Fruit fly (Drosophila melanogaster) whole organism, embryonic: ENCODE measurements around the gene CG42728.
A peak's percentile ranks its signal among the peaks of the same experiment; 100 is the strongest.

Source experiments
- Atf3 ChIP-seq: fragments of 200-800 bp; sonication (Bioruptor generic); optimal IDR thresholded peaks from 3 replicates; lab custom pipeline; 2016; ENCODE audit warnings: missing biosample characterization, missing genetic modification characterization
- Bgb ChIP-seq: fragments of 200-800 bp; sonication (Bioruptor generic); IDR thresholded peaks from 2 replicates; pipeline ENCODE4 v1.3.6; 2022; ENCODE audit warnings: missing biosample characterization, missing genetic modification characterization; ENCODE audit not compliant: partially characterized antibody
- BtbVII ChIP-seq: fragments of 200-800 bp; sonication (Bioruptor generic); optimal IDR thresholded peaks from 3 replicates; lab custom pipeline; 2017; ENCODE audit warnings: missing biosample characterization, mild to moderate bottlenecking, missing genetic modification characterization
- C15 ChIP-seq: fragments of 200-800 bp; sonication (Bioruptor generic); IDR thresholded peaks from 3 replicates; pipeline ENCODE4 v1.3.6; 2022; ENCODE audit warnings: missing biosample characterization, missing genetic modification characterization
- CG10366 ChIP-seq: fragments of 200-800 bp; sonication (Bioruptor generic); IDR thresholded peaks from 2 replicates; pipeline ENCODE4 v1.3.6; 2022; ENCODE audit warnings: missing biosample characterization, missing genetic modification characterization
- CG10959 ChIP-seq: fragments of 200-800 bp; sonication (Bioruptor generic); IDR thresholded peaks from 2 replicates; pipeline ENCODE4 v1.3.6; 2022; ENCODE audit warnings: missing biosample characterization, missing genetic modification characterization
- CG10979 ChIP-seq: fragments of 200-800 bp; sonication (Bioruptor generic); optimal IDR thresholded peaks from 2 replicates; lab custom pipeline; 2018; ENCODE audit warnings: missing biosample characterization, mild to moderate bottlenecking, missing genetic modification characterization, moderate library complexity
- CG11093 ChIP-seq: fragments of 200-800 bp; sonication (Bioruptor generic); IDR thresholded peaks from 3 replicates; pipeline ENCODE4 v1.3.6; 2022; ENCODE audit warnings: missing biosample characterization, missing genetic modification characterization
- CG11696 ChIP-seq: fragments of 200-800 bp; sonication (Bioruptor generic); IDR thresholded peaks from 2 replicates; pipeline ENCODE4 v1.3.6; 2022; ENCODE audit warnings: missing biosample characterization, missing genetic modification characterization
- CG12236 ChIP-seq: fragments of 200-800 bp; sonication (Bioruptor generic); optimal IDR thresholded peaks from 2 replicates; lab custom pipeline; 2016; ENCODE audit warnings: missing biosample characterization, missing genetic modification characterization
- CG15479 ChIP-seq: fragments of 200-800 bp; sonication (Bioruptor generic); optimal IDR thresholded peaks from 3 replicates; lab custom pipeline; 2019; ENCODE audit warnings: missing biosample characterization, mild to moderate bottlenecking, missing genetic modification characterization, moderate library complexity
- CG15601 ChIP-seq: fragments of 200-800 bp; sonication (Bioruptor generic); optimal IDR thresholded peaks from 3 replicates; lab custom pipeline; 2019; ENCODE audit warnings: missing biosample characterization, mild to moderate bottlenecking, missing genetic modification characterization, moderate library complexity
- CG17328 ChIP-seq: fragments of 200-800 bp; sonication (Bioruptor generic); IDR thresholded peaks from 2 replicates; pipeline ENCODE4 v1.3.6; 2022; ENCODE audit warnings: missing biosample characterization, missing genetic modification characterization
- CG17802 ChIP-seq: fragments of 200-800 bp; sonication (Bioruptor generic); optimal IDR thresholded peaks from 2 replicates; lab custom pipeline; 2018; ENCODE audit warnings: missing biosample characterization, mild to moderate bottlenecking, missing genetic modification characterization, moderate library complexity
- CG30403 ChIP-seq: fragments of 200-800 bp; sonication (Bioruptor generic); optimal IDR thresholded peaks from 3 replicates; lab custom pipeline; 2016; ENCODE audit warnings: missing biosample characterization, missing genetic modification characterization
- CG31388 ChIP-seq: fragments of 200-800 bp; sonication (Bioruptor generic); optimal IDR thresholded peaks from 2 replicates; lab custom pipeline; 2016; ENCODE audit warnings: missing biosample characterization, missing genetic modification characterization
- CG3281 ChIP-seq: fragments of 200-800 bp; sonication (Bioruptor generic); optimal IDR thresholded peaks from 3 replicates; lab custom pipeline; 2017; ENCODE audit warnings: missing biosample characterization, mild to moderate bottlenecking, missing genetic modification characterization
- CG3407 ChIP-seq: fragments of 200-800 bp; sonication (Bioruptor generic); optimal IDR thresholded peaks from 2 replicates; lab custom pipeline; 2018; ENCODE audit warnings: missing biosample characterization, mild to moderate bottlenecking, missing genetic modification characterization
- CG34224 ChIP-seq: fragments of 200-800 bp; sonication (Bioruptor generic); IDR thresholded peaks from 3 replicates; pipeline ENCODE4 v1.3.6; 2022; ENCODE audit warnings: missing biosample characterization, missing genetic modification characterization; ENCODE audit not compliant: partially characterized antibody
- CG4282 ChIP-seq: fragments of 200-800 bp; sonication (Bioruptor generic); optimal IDR thresholded peaks from 2 replicates; lab custom pipeline; 2016; ENCODE audit warnings: missing biosample characterization, missing genetic modification characterization
- CG5180 ChIP-seq: fragments of 200-800 bp; sonication (Bioruptor generic); optimal IDR thresholded peaks from 3 replicates; lab custom pipeline; 2017; ENCODE audit warnings: missing biosample characterization, missing genetic modification characterization, mild to moderate bottlenecking, moderate library complexity, missing genetic modification reagents
- CG6765 ChIP-seq: fragments of 200-800 bp; sonication (Bioruptor generic); optimal IDR thresholded peaks from 3 replicates; lab custom pipeline; 2017; ENCODE audit warnings: missing biosample characterization, mild to moderate bottlenecking, missing genetic modification characterization
- CG7928 ChIP-seq: fragments of 200-800 bp; sonication (Bioruptor generic); optimal IDR thresholded peaks from 2 replicates; lab custom pipeline; 2017; ENCODE audit warnings: missing biosample characterization, mild to moderate bottlenecking, missing genetic modification characterization
- CG8944 ChIP-seq: fragments of 200-800 bp; sonication (Bioruptor generic); optimal IDR thresholded peaks from 3 replicates; lab custom pipeline; 2016; ENCODE audit warnings: missing biosample characterization, missing genetic modification characterization
- CG9932 ChIP-seq: fragments of 200-800 bp; sonication (Bioruptor generic); IDR thresholded peaks from 2 replicates; pipeline ENCODE4 v1.3.6; 2022; ENCODE audit warnings: missing biosample characterization, missing genetic modification characterization
- CkIIα-i1 ChIP-seq: fragments of 200-800 bp; sonication (Bioruptor generic); IDR thresholded peaks from 2 replicates; pipeline ENCODE4 v1.3.6; 2022; ENCODE audit warnings: missing biosample characterization, missing genetic modification characterization
- Dek ChIP-seq: fragments of 200-800 bp; sonication (Bioruptor generic); optimal IDR thresholded peaks from 3 replicates; lab custom pipeline; 2019; ENCODE audit warnings: missing biosample characterization, mild to moderate bottlenecking, missing genetic modification characterization, moderate library complexity
- Eip74EF ChIP-seq, 2 experiments: fragments of 200-800 bp in 1 of 2; fragments of >200 bp in 1 of 2; sonication (Bioruptor generic) in 1 of 2; optimal IDR thresholded peaks; 2 replicates each; lab custom pipeline; 2017 to 2019; ENCODE audit warnings: missing biosample characterization in 2 of 2, missing genetic modification characterization in 2 of 2, mild to moderate bottlenecking in 1 of 2, moderate library complexity in 1 of 2
- H15 ChIP-seq: fragments of 200-800 bp; sonication (Bioruptor generic); IDR thresholded peaks from 3 replicates; pipeline ENCODE4 v1.3.6; 2022; ENCODE audit warnings: missing biosample characterization, missing genetic modification characterization
- HHEX ChIP-seq: fragments of 200-800 bp; sonication (Bioruptor generic); optimal IDR thresholded peaks from 3 replicates; lab custom pipeline; 2017; ENCODE audit warnings: missing biosample characterization, mild to moderate bottlenecking, missing genetic modification characterization, missing genetic modification reagents
- Lim3 ChIP-seq: fragments of 200-800 bp; sonication (Bioruptor generic); IDR thresholded peaks from 2 replicates; pipeline ENCODE4 v1.3.6; 2022; ENCODE audit warnings: missing biosample characterization, missing genetic modification characterization
- Neu2 ChIP-seq: fragments of 200-800 bp; sonication (Bioruptor generic); optimal IDR thresholded peaks from 3 replicates; lab custom pipeline; 2016; ENCODE audit warnings: missing biosample characterization, missing genetic modification characterization, borderline replicate concordance
- PHDP ChIP-seq: fragments of 200-800 bp; sonication (Bioruptor generic); optimal IDR thresholded peaks from 3 replicates; lab custom pipeline; 2018; ENCODE audit warnings: missing biosample characterization, mild to moderate bottlenecking, missing genetic modification characterization, moderate library complexity
- Scr ChIP-seq: fragments of 200-800 bp; sonication (Bioruptor generic); IDR thresholded peaks from 2 replicates; pipeline ENCODE4 v1.3.6; 2022; ENCODE audit warnings: missing biosample characterization, missing genetic modification characterization; ENCODE audit not compliant: partially characterized antibody
- Ssrp ChIP-seq: fragments of 200-800 bp; sonication (Bioruptor generic); optimal IDR thresholded peaks from 2 replicates; lab custom pipeline; 2018; ENCODE audit warnings: missing biosample characterization, mild to moderate bottlenecking, missing genetic modification characterization, moderate library complexity
- cas ChIP-seq: fragments of 200-800 bp; sonication (Bioruptor generic); IDR thresholded peaks from 2 replicates; pipeline ENCODE4 v1.3.6; 2022; ENCODE audit warnings: missing biosample characterization, missing genetic modification characterization
- chm ChIP-seq: fragments of 200-800 bp; sonication (Bioruptor generic); IDR thresholded peaks from 2 replicates; pipeline ENCODE4 v1.3.6; 2022; ENCODE audit warnings: missing biosample characterization, missing genetic modification characterization
- dpn ChIP-seq, 2 experiments: fragments of 200-800 bp; sonication (Bioruptor generic); optimal IDR thresholded peaks; 3 replicates each; lab custom pipeline; 2016; ENCODE audit warnings: missing biosample characterization in 2 of 2, missing genetic modification characterization in 2 of 2
- emc ChIP-seq: fragments of 200-800 bp; sonication (Bioruptor generic); optimal IDR thresholded peaks from 2 replicates; lab custom pipeline; 2016; ENCODE audit warnings: missing biosample characterization, missing genetic modification characterization
- hb ChIP-seq: fragments of 200-800 bp; sonication (Bioruptor generic); IDR thresholded peaks from 3 replicates; pipeline ENCODE4 v1.3.6; 2022; ENCODE audit warnings: missing biosample characterization, missing genetic modification characterization; ENCODE audit not compliant: partially characterized antibody
- jigr1 ChIP-seq: fragments of 200-800 bp; sonication (Bioruptor generic); IDR thresholded peaks from 3 replicates; pipeline ENCODE4 v1.3.6; 2022; ENCODE audit warnings: missing biosample characterization, missing genetic modification characterization
- ken ChIP-seq: fragments of 200-800 bp; sonication (Bioruptor generic); IDR thresholded peaks from 3 replicates; pipeline ENCODE4 v1.3.6; 2022; ENCODE audit warnings: missing biosample characterization, missing genetic modification characterization
- lbe ChIP-seq: fragments of 200-800 bp; sonication (Bioruptor generic); optimal IDR thresholded peaks from 2 replicates; lab custom pipeline; 2016; ENCODE audit warnings: missing biosample characterization, mild to moderate bottlenecking, missing genetic modification characterization
- maf-S ChIP-seq: fragments of 200-800 bp; sonication (Bioruptor generic); optimal IDR thresholded peaks from 2 replicates; lab custom pipeline; 2016; ENCODE audit warnings: missing biosample characterization, missing genetic modification characterization
- rib ChIP-seq: fragments of 200-800 bp; sonication (Bioruptor generic); IDR thresholded peaks from 2 replicates; pipeline ENCODE4 v1.3.6; 2022; ENCODE audit warnings: missing biosample characterization, missing genetic modification characterization
- row ChIP-seq: fragments of 200-800 bp; sonication (Bioruptor generic); IDR thresholded peaks from 3 replicates; pipeline ENCODE4 v1.3.6; 2022; ENCODE audit warnings: missing biosample characterization, missing genetic modification characterization
- run ChIP-seq: fragments of 200-800 bp; sonication (Bioruptor generic); optimal IDR thresholded peaks from 3 replicates; lab custom pipeline; 2018; ENCODE audit warnings: missing biosample characterization, mild to moderate bottlenecking, missing genetic modification characterization
- slou ChIP-seq: fragments of 200-800 bp; sonication (Bioruptor generic); optimal IDR thresholded peaks from 3 replicates; lab custom pipeline; 2016; ENCODE audit warnings: missing biosample characterization, missing genetic modification characterization
- vvl ChIP-seq: fragments of 200-800 bp; sonication (Bioruptor generic); IDR thresholded peaks from 2 replicates; pipeline ENCODE4 v1.3.6; 2022; ENCODE audit warnings: missing biosample characterization, missing genetic modification characterization
- yki ChIP-seq: fragments of >200 bp; optimal IDR thresholded peaks from 3 replicates; lab custom pipeline; 2018
- zen2 ChIP-seq: fragments of 200-800 bp; sonication (Bioruptor generic); IDR thresholded peaks from 3 replicates; pipeline ENCODE4 v1.3.6; 2022; ENCODE audit warnings: missing biosample characterization, missing genetic modification characterization; ENCODE audit not compliant: partially characterized antibody

The CG42728 gene

DNA sequence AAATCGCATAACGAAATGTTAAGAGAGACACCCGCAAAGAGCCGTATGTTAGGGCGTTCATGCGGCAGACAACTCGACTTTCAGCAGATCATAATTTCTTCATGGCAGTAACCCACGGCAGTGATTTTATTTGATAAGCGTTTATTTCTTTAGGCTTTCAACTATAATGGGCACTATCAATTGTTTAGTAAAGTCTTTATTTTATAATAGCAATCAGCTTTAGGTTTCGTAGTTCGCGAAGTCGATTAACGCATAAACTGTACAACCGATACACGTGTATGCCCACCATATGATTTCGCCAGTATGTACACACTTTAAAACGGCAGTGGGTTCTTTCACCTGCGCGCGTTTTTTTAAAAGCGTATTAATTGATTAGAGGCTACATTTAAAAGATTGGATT lies 19.8 kb downstream of the CG42728 start, which contains the start of gene CG7841 (continued):
- peak; percentile 99 for TF ChIP-seq CG3281
- TF ChIP-seq CG5180 (GFP tag; lab: Kevin White, UChicago): peak; percentile 93
- TF ChIP-seq Dek: peak; percentile 97
- peak; percentile 83 for TF ChIP-seq CG7928 (GFP tag; lab: Kevin White, UChicago)
- TF ChIP-seq CG3407 (GFP tag; lab: Kevin White, UChicago): peak; percentile 95
- no peak; the same call in 1 of the 2 replicates for TF ChIP-seq Lim3
- peak; percentile 91 for TF ChIP-seq CG11696 (GFP tag; lab: Robert Waterston, UW)
- TF ChIP-seq CG10979: peak; percentile 99
- TF ChIP-seq BtbVII: peak; percentile 99
- TF ChIP-seq rib (GFP tag; lab: Robert Waterston, UW): peak; percentile 95
- TF ChIP-seq hb (GFP tag; lab: Robert Waterston, UW): no peak
- peak; percentile 90 for TF ChIP-seq emc (GFP tag; lab: Kevin White, UChicago)
- peak; percentile 85 for TF ChIP-seq CG17802 (tag; lab: Kevin White, UChicago)
- peak; percentile 97 for TF ChIP-seq CG15601 (tag; lab: Kevin White, UChicago)
- TF ChIP-seq Bgb: no peak
- peak; percentile 95 for TF ChIP-seq Ssrp (tag; lab: Kevin White, UChicago)
- TF ChIP-seq Scr: no peak
- peak; percentile 98 for TF ChIP-seq chm (GFP tag; lab: Robert Waterston, UW)
- TF ChIP-seq C15 (GFP tag; lab: Robert Waterston, UW): peak; percentile 93
- no peak for TF ChIP-seq CkIIα-i1 (GFP tag; lab: Robert Waterston, UW)
- peak; percentile 98 for TF ChIP-seq lbe (GFP tag; lab: Kevin White, UChicago)
- peak; percentile 94 for TF ChIP-seq Atf3 (GFP tag; lab: Kevin White, UChicago)
- peak; percentile 97 for TF ChIP-seq run (tag; lab: Kevin White, UChicago)
- peak; percentile 94; the same call in 1 of the 2 replicates for TF ChIP-seq CG10959 (GFP tag; lab: Robert Waterston, UW)
- TF ChIP-seq maf-S (GFP tag; lab: Kevin White, UChicago): peak; percentile 94
- peak; percentile 89 for TF ChIP-seq slou (GFP tag; lab: Kevin White, UChicago)
- peak; percentile 92; the same call in 1 of the 2 replicates for TF ChIP-seq cas (GFP tag; lab: Robert Waterston, UW)
- peak; percentile 99 for TF ChIP-seq PHDP (tag; lab: Kevin White, UChicago)
- peak; percentile 93 for TF ChIP-seq ken
- TF ChIP-seq zen2 (GFP tag; lab: Robert Waterston, UW): no peak
- TF ChIP-seq CG4282: peak; percentile 93
- peak in 1 of 2 experiments; percentile 98 for TF ChIP-seq Eip74EF (GFP tag; optimal IDR thresholded peaks at IDR 0.05; lab: Kevin White, UChicago)
- peak; percentile 98 for TF ChIP-seq CG6765 (GFP tag; lab: Kevin White, UChicago)
- peak; percentile 99 for TF ChIP-seq row
- peak; percentile 98 for TF ChIP-seq HHEX (GFP tag; lab: Kevin White, UChicago)
- TF ChIP-seq vvl (GFP tag; lab: Robert Waterston, UW): peak; percentile 99
- no peak; the same call in 2 of the 3 replicates for TF ChIP-seq H15 (GFP tag; lab: Robert Waterston, UW)
- TF ChIP-seq Neu2 (GFP tag; lab: Kevin White, UChicago): peak; percentile 91
- TF ChIP-seq CG30403 (GFP tag; lab: Kevin White, UChicago): peak; percentile 97
- TF ChIP-seq dpn (GFP tag; optimal IDR thresholded peaks at IDR 0.05; lab: Kevin White, UChicago): peak; percentile 96 to 97
- peak; percentile 51 for TF ChIP-seq yki (lab: Kevin White, UChicago)
- TF ChIP-seq jigr1 (GFP tag; lab: Robert Waterston, UW): no peak; the same call in 1 of the 3 replicates
- TF ChIP-seq CG31388 (GFP tag; lab: Kevin White, UChicago): peak; percentile 89
- peak; percentile 98 for TF ChIP-seq CG17328
- TF ChIP-seq CG8944 (GFP tag; lab: Kevin White, UChicago): peak; percentile 93
- no peak for TF ChIP-seq CG34224 (GFP tag; lab: Robert Waterston, UW)
- peak; percentile 79; the same call in 2 of the 3 replicates for TF ChIP-seq CG11093
- peak; percentile 90 for TF ChIP-seq CG9932 (GFP tag; lab: Robert Waterston, UW)
- peak; percentile 48 for TF ChIP-seq CG15479 (GFP tag; lab: Kevin White, UChicago)
- peak; percentile 96 for TF ChIP-seq CG12236 (GFP tag; lab: Kevin White, UChicago)
- peak; percentile 94 for TF ChIP-seq CG10366
